Worm (Caenorhabditis elegans) whole organism, L1 larva: ENCODE results near the gene C44C10.10.

Source experiments
- C34B4.2 ChIP-seq: sonication (generic microtip); optimal IDR thresholded peaks from 2 replicates; lab custom pipeline; 2017; ENCODE audit warnings: mild to moderate bottlenecking, missing genetic modification characterization, missing compliant biosample characterization
- Y116A8C.19 ChIP-seq: sonication (generic microtip); optimal IDR thresholded peaks from 2 replicates; lab custom pipeline; 2016; ENCODE audit warnings: missing compliant biosample characterization, missing genetic modification characterization, borderline replicate concordance
- aha-1 ChIP-seq: fragments of 150-350 bp; optimal IDR thresholded peaks from 2 replicates; lab custom pipeline; 2014; ENCODE audit warnings: missing biosample characterization, missing genetic modification characterization
- alr-1 ChIP-seq: fragments of 200-800 bp; sonication (Bioruptor generic); optimal IDR thresholded peaks from 2 replicates; lab custom pipeline; 2018; ENCODE audit warnings: borderline replicate concordance, mild to moderate bottlenecking, missing genetic modification characterization, missing compliant biosample characterization
- ama-1 ChIP-seq: fragments of 150-350 bp; optimal IDR thresholded peaks from 2 replicates; lab custom pipeline; 2014
- ceh-8 ChIP-seq: fragments of 200-800 bp; sonication (Bioruptor generic); optimal IDR thresholded peaks from 2 replicates; lab custom pipeline; 2018; ENCODE audit warnings: mild to moderate bottlenecking, missing genetic modification characterization, moderate library complexity, missing compliant biosample characterization
- ceh-82 ChIP-seq, 3 experiments: fragments of 150-350 bp in 1 of 3; sonication (generic microtip) in 2 of 3; optimal IDR thresholded peaks; 2 replicates each; lab custom pipeline; 2014 to 2017; ENCODE audit warnings: missing biosample characterization in 3 of 3, missing genetic modification characterization in 3 of 3
- dpl-1 ChIP-seq, 3 experiments: fragments of 150-350 bp in 2 of 3; sonication (generic microtip) in 1 of 3; optimal IDR thresholded peaks; 2 replicates each; lab custom pipeline; 2014 to 2017; ENCODE audit warnings: missing biosample characterization in 3 of 3, missing genetic modification characterization in 3 of 3, missing genetic modification reagents in 3 of 3
- dsc-1 ChIP-seq: sonication (generic microtip); optimal IDR thresholded peaks from 2 replicates; lab custom pipeline; 2016; ENCODE audit warnings: mild to moderate bottlenecking, missing genetic modification characterization, missing compliant biosample characterization
- efl-1 ChIP-seq, 4 experiments: fragments of 150-350 bp; optimal IDR thresholded peaks in 3 of 4; peaks in 1 of 4; 1 replicate in 1 of 4; 2 replicates in 3 of 4; lab custom pipeline; 2014; ENCODE audit warnings: missing biosample characterization in 2 of 4, missing genetic modification characterization in 2 of 4, missing genetic modification reagents in 2 of 4
- efl-3 ChIP-seq: fragments of 200-800 bp; sonication (Bioruptor generic); optimal IDR thresholded peaks from 2 replicates; lab custom pipeline; 2018; ENCODE audit warnings: mild to moderate bottlenecking, missing genetic modification characterization, missing compliant biosample characterization
- egl-13 ChIP-seq: sonication (generic microtip); optimal IDR thresholded peaks from 2 replicates; lab custom pipeline; 2016; ENCODE audit warnings: missing genotype, missing genetic modification reagents, missing genetic modification characterization, missing compliant biosample characterization
- egl-27 ChIP-seq, 2 experiments: fragments of 150-350 bp in 1 of 2; sonication (generic microtip); optimal IDR thresholded peaks; 3 replicates each; lab custom pipeline; 2017 to 2018; ENCODE audit warnings: missing biosample characterization in 2 of 2, missing genetic modification characterization in 2 of 2, missing genetic modification reagents in 2 of 2
- elt-2 ChIP-seq: sonication (generic microtip); optimal IDR thresholded peaks from 2 replicates; lab custom pipeline; 2016; ENCODE audit warnings: missing genetic modification characterization, mild to moderate bottlenecking, inconsistent platforms, missing compliant biosample characterization, missing genetic modification reagents
- elt-3 ChIP-seq, 6 experiments: fragments of 150-350 bp in 1 of 6; sonication (generic microtip); optimal IDR thresholded peaks; 2 replicates each; lab custom pipeline; 2017 to 2018; ENCODE audit warnings: missing biosample characterization in 6 of 6, missing genetic modification characterization in 6 of 6, inconsistent platforms in 1 of 6
- ets-5 ChIP-seq: fragments of 200-800 bp; sonication (Bioruptor generic); IDR thresholded peaks from 2 replicates; pipeline ENCODE4 v1.3.6; 2022; ENCODE audit warnings: missing genetic modification characterization, missing compliant biosample characterization
- fkh-10 ChIP-seq: sonication (generic microtip); optimal IDR thresholded peaks from 2 replicates; lab custom pipeline; 2017; ENCODE audit warnings: missing biosample characterization, missing genetic modification reagents, missing genetic modification characterization
- fkh-4 ChIP-seq: sonication (generic microtip); optimal IDR thresholded peaks from 2 replicates; lab custom pipeline; 2016; ENCODE audit warnings: missing compliant biosample characterization, missing genetic modification characterization, borderline replicate concordance
- fos-1 ChIP-seq: fragments of 150-350 bp; optimal IDR thresholded peaks from 2 replicates; lab custom pipeline; 2014; ENCODE audit warnings: missing biosample characterization, missing genetic modification characterization
- hlh-17 ChIP-seq: fragments of 200-800 bp; sonication (Bioruptor generic); optimal IDR thresholded peaks from 2 replicates; lab custom pipeline; 2018; ENCODE audit warnings: missing genetic modification characterization, mild to moderate bottlenecking, missing compliant biosample characterization, moderate library complexity, borderline replicate concordance
- hpl-2 ChIP-seq: fragments of 150-350 bp; optimal IDR thresholded peaks from 2 replicates; lab custom pipeline; 2014; ENCODE audit warnings: missing biosample characterization, missing genetic modification reagents, missing genetic modification characterization
- isw-1 ChIP-seq: fragments of 200-800 bp; sonication (Bioruptor generic); IDR thresholded peaks from 2 replicates; pipeline ENCODE4 v1.3.6; 2022; ENCODE audit warnings: missing genetic modification characterization, missing compliant biosample characterization
- jun-1 ChIP-seq: fragments of 150-350 bp; optimal IDR thresholded peaks from 2 replicates; lab custom pipeline; 2014; ENCODE audit warnings: missing biosample characterization, missing genetic modification reagents, missing genetic modification characterization
- lin-13 ChIP-seq: fragments of 150-350 bp; optimal IDR thresholded peaks from 2 replicates; lab custom pipeline; 2014; ENCODE audit warnings: missing biosample characterization, missing genetic modification reagents, missing genetic modification characterization
- lin-14 ChIP-seq: fragments of 200-800 bp; sonication (Bioruptor generic); optimal IDR thresholded peaks from 2 replicates; lab custom pipeline; 2018; ENCODE audit warnings: mild to moderate bottlenecking, missing genetic modification characterization, moderate library complexity, missing compliant biosample characterization
- lin-35 ChIP-seq, 2 experiments: fragments of 150-350 bp; optimal IDR thresholded peaks; 2 replicates each; lab custom pipeline; 2014; ENCODE audit warnings: missing biosample characterization in 2 of 2, missing genetic modification characterization in 2 of 2, missing genetic modification reagents in 2 of 2
- lir-3 ChIP-seq: sonication (generic microtip); optimal IDR thresholded peaks from 2 replicates; lab custom pipeline; 2016; ENCODE audit warnings: mild to moderate bottlenecking, missing genetic modification characterization, moderate library complexity, missing compliant biosample characterization; ENCODE audit not compliant: poor library complexity
- mdl-1 ChIP-seq, 2 experiments: fragments of 150-350 bp; optimal IDR thresholded peaks; 2 replicates each; lab custom pipeline; 2014 to 2017; ENCODE audit warnings: missing biosample characterization in 2 of 2, missing genetic modification characterization in 2 of 2, inconsistent platforms in 1 of 2
- nhr-11 ChIP-seq: fragments of 150-350 bp; optimal IDR thresholded peaks from 2 replicates; lab custom pipeline; 2014; ENCODE audit warnings: missing biosample characterization, missing genetic modification characterization
- nhr-12 ChIP-seq: sonication (generic microtip); optimal IDR thresholded peaks from 2 replicates; lab custom pipeline; 2017; ENCODE audit warnings: missing biosample characterization, missing genetic modification characterization
- nhr-19 ChIP-seq: fragments of 200-800 bp; sonication (Bioruptor generic); conservative IDR thresholded peaks from 2 replicates; pipeline ENCODE4 v1.3.6; 2022; ENCODE audit warnings: missing genetic modification characterization, missing compliant biosample characterization
- nhr-28 ChIP-seq: fragments of 150-350 bp; optimal IDR thresholded peaks from 2 replicates; lab custom pipeline; 2014; ENCODE audit warnings: missing biosample characterization, missing genetic modification characterization
- nhr-76 ChIP-seq: sonication (generic microtip); optimal IDR thresholded peaks from 2 replicates; lab custom pipeline; 2017; ENCODE audit warnings: missing biosample characterization, missing genetic modification characterization
- nhr-85 ChIP-seq: sonication (generic microtip); peaks from one replicate; lab custom pipeline; 2016; ENCODE audit warnings: missing genetic modification characterization, inconsistent platforms, missing compliant biosample characterization
- nhr-90 ChIP-seq: sonication (generic microtip); optimal IDR thresholded peaks from 2 replicates; lab custom pipeline; 2016; ENCODE audit warnings: mild to moderate bottlenecking, missing genetic modification characterization, missing compliant biosample characterization; ENCODE audit not compliant: poor library complexity
- rnt-1 ChIP-seq: sonication (generic microtip); optimal IDR thresholded peaks from 2 replicates; lab custom pipeline; 2016; ENCODE audit warnings: mild to moderate bottlenecking, missing genetic modification characterization, moderate library complexity, missing compliant biosample characterization
- snpc-4 ChIP-seq: fragments of 150-350 bp; optimal IDR thresholded peaks from 2 replicates; lab custom pipeline; 2014; ENCODE audit warnings: missing biosample characterization, missing genetic modification characterization
- sptf-1 ChIP-seq: fragments of 150-350 bp; optimal IDR thresholded peaks from 2 replicates; lab custom pipeline; 2014; ENCODE audit warnings: missing biosample characterization, missing genetic modification characterization
- sup-37 ChIP-seq: fragments of 200-800 bp; sonication (Bioruptor generic); optimal IDR thresholded peaks from 2 replicates; lab custom pipeline; 2018; ENCODE audit warnings: mild to moderate bottlenecking, missing genetic modification characterization, missing compliant biosample characterization
- swsn-7 ChIP-seq: sonication (generic microtip); optimal IDR thresholded peaks from 2 replicates; lab custom pipeline; 2016; ENCODE audit warnings: missing genetic modification characterization, missing compliant biosample characterization
- unc-130 ChIP-seq: fragments of 150-350 bp; optimal IDR thresholded peaks from 2 replicates; lab custom pipeline; 2017; ENCODE audit warnings: missing biosample characterization, missing genetic modification characterization, inconsistent platforms
- unc-62 ChIP-seq: fragments of 150-350 bp; optimal IDR thresholded peaks from 2 replicates; lab custom pipeline; 2014; ENCODE audit warnings: missing biosample characterization, missing genetic modification reagents, missing genetic modification characterization
- unc-98 ChIP-seq: fragments of 200-800 bp; sonication (Bioruptor generic); IDR thresholded peaks from 2 replicates; pipeline ENCODE4 v1.3.6; 2022; ENCODE audit warnings: missing genetic modification characterization, missing compliant biosample characterization
- vab-15 ChIP-seq: sonication (generic microtip); optimal IDR thresholded peaks from 2 replicates; lab custom pipeline; 2017; ENCODE audit warnings: missing genotype, mild to moderate bottlenecking, missing genetic modification characterization, missing compliant biosample characterization
- zag-1 ChIP-seq: fragments of 150-350 bp; optimal IDR thresholded peaks from 2 replicates; lab custom pipeline; 2014; ENCODE audit warnings: missing biosample characterization, missing genetic modification characterization
- ztf-11 ChIP-seq, 2 experiments: sonication (generic microtip); optimal IDR thresholded peaks; 2 replicates each; lab custom pipeline; 2016 to 2017; ENCODE audit warnings: missing genetic modification characterization in 2 of 2, missing biosample characterization in 1 of 2, missing compliant biosample characterization in 1 of 2

The C44C10.10 gene

ce11 chrX:11693092-11693491 is 3.0 kb downstream of the C44C10.10 start, which contains the start of gene smcl-1 (continued):
- TF ChIP-seq unc-98 (GFP tag; lab: Robert Waterston, UW), result no peak
- TF ChIP-seq egl-13 (tag; lab: Kevin White, UChicago), result no peak
- peak; percentile 10 to 63 (median 17) for TF ChIP-seq ceh-82 (tag; optimal IDR thresholded peaks at IDR 0.05; lab: Kevin White, UChicago)
- TF ChIP-seq rnt-1 (tag; lab: Kevin White, UChicago), result peak; percentile 79
- no peak for TF ChIP-seq elt-3 (tag; optimal IDR thresholded peaks at IDR 0.05; lab: Kevin White, UChicago)
- no peak for TF ChIP-seq fos-1 (tag; lab: Kevin White, UChicago)
- no peak for TF ChIP-seq sup-37 (GFP tag; lab: Kevin White, UChicago)
- no peak for TF ChIP-seq jun-1 (tag; lab: Kevin White, UChicago)
- TF ChIP-seq nhr-85, result peak; percentile 64
- TF ChIP-seq lir-3 (tag; lab: Kevin White, UChicago), result peak; percentile 55
- TF ChIP-seq dsc-1, result no peak
- peak; percentile 30 for TF ChIP-seq swsn-7
- peak in 1 of 2 experiments; percentile 28 for TF ChIP-seq mdl-1 (tag; optimal IDR thresholded peaks at IDR 0.05; lab: Kevin White, UChicago)
- peak in 1 of 2 experiments; percentile 10 for TF ChIP-seq lin-35 (GFP tag; optimal IDR thresholded peaks at IDR 0.05; lab: Kevin White, UChicago)
- TF ChIP-seq unc-130 (tag; lab: Kevin White, UChicago), result peak; percentile 23
- no peak for TF ChIP-seq ztf-11 (tag; optimal IDR thresholded peaks at IDR 0.05; lab: Kevin White, UChicago)
- peak in 1 of 2 experiments; percentile 28 for TF ChIP-seq efl-1 (optimal IDR thresholded peaks at IDR 0.05; lab: Kevin White, UChicago)
- TF ChIP-seq efl-1 (GFP tag; optimal IDR thresholded peaks at IDR 0.05 in 1 of 2; lab: Kevin White, UChicago), result peak in 1 of 2 experiments; percentile 26
- TF ChIP-seq nhr-76 (tag; lab: Kevin White, UChicago), result no peak
- TF ChIP-seq efl-3 (GFP tag; lab: Kevin White, UChicago), result no peak
- no peak for TF ChIP-seq zag-1 (tag; lab: Kevin White, UChicago)
- TF ChIP-seq nhr-90 (tag; lab: Kevin White, UChicago), result peak; percentile 26
- TF ChIP-seq dpl-1 (GFP tag; optimal IDR thresholded peaks at IDR 0.05; lab: Kevin White, UChicago), result peak in 2 of 3 experiments; percentile 5 to 47
- no peak for TF ChIP-seq ama-1 (lab: Kevin White, UChicago)
- TF ChIP-seq alr-1 (tag; lab: Kevin White, UChicago), result no peak
- no peak for TF ChIP-seq nhr-28 (tag; lab: Kevin White, UChicago)
- TF ChIP-seq aha-1 (tag; lab: Kevin White, UChicago), result no peak
- TF ChIP-seq isw-1 (GFP tag; lab: Robert Waterston, UW), result no peak
- TF ChIP-seq C34B4.2 (tag; lab: Kevin White, UChicago), result no peak
- TF ChIP-seq elt-2, result no peak
- no peak for TF ChIP-seq hpl-2 (GFP tag; lab: Kevin White, UChicago)
- no peak for TF ChIP-seq ets-5
- peak; percentile 14 for TF ChIP-seq fkh-4 (tag; lab: Kevin White, UChicago)
- no peak for TF ChIP-seq egl-27 (tag; optimal IDR thresholded peaks at IDR 0.05; lab: Kevin White, UChicago)
- peak; percentile 85 for TF ChIP-seq lin-14 (GFP tag; lab: Kevin White, UChicago)
- TF ChIP-seq lin-13, result no peak
- no peak for TF ChIP-seq unc-62 (GFP tag; lab: Kevin White, UChicago)
- no peak for TF ChIP-seq sptf-1 (tag; lab: Kevin White, UChicago)
- TF ChIP-seq fkh-10 (GFP tag; lab: Kevin White, UChicago), result no peak
- TF ChIP-seq hlh-17, result no peak
- TF ChIP-seq nhr-11 (tag; lab: Kevin White, UChicago), result no peak
- TF ChIP-seq vab-15 (tag; lab: Kevin White, UChicago), result no peak

- TF ChIP-seq ets-5, result no peak
- no peak for TF ChIP-seq zag-1 (tag; lab: Kevin White, UChicago)
- no peak for TF ChIP-seq Y116A8C.19 (tag; lab: Kevin White, UChicago)
- no peak for TF ChIP-seq efl-3 (GFP tag; lab: Kevin White, UChicago)
- TF ChIP-seq ceh-8 (GFP tag; lab: Kevin White, UChicago), result no peak
- no peak for TF ChIP-seq nhr-12
- TF ChIP-seq snpc-4 (tag; lab: Kevin White, UChicago), result no peak
- TF ChIP-seq nhr-19 (GFP tag; lab: Robert Waterston, UW), result no peak
- TF ChIP-seq, all 84 proteins: peak for 0
These were observed 6.6 kb downstream of the C44C10.10 start, which contains the start of gene C44C10.12 for ce11 chrX:11696696-11697095. Gene C44C10.12, plus strand, starts transcription at chrX:11696996.
